Worm (Caenorhabditis elegans): ENCODE data around the gene npr-5.

- no peak for TF ChIP-seq hmg-4 (GFP tag; optimal IDR thresholded peaks at IDR 0.05)
- TF ChIP-seq ama-1 (optimal IDR thresholded peaks at IDR 0.05), result no peak
- TF ChIP-seq pes-1 (GFP tag; IDR thresholded peaks at IDR 0.05), result no peak
- TF ChIP-seq sea-1 (GFP tag; conservative IDR thresholded peaks at IDR 0.05), result no peak
Observed at ce11 chrV:237012-237411, 44.5 kb downstream of the npr-5 start.
